Worm (Caenorhabditis elegans): ENCODE data around the gene B0034.2.

Gene B0034.2

DNA sequence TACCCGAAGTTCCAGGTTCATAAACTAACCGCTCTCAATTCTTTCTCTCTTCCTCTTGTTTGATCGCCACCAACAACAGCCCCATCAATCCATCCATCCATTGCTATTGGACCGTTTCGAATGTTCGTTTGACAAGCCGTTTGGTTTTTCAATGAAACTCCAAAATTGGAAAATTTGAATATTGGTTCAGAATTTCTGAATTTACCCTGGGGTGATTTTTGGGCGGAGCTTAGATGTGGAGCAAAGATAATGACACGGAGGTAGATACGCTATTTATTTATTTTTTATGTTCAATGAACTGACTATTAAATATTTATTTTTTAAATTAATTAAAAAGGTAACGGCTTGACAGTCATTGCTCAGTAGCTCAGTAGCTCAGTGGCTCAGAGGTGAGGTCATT, at the start of gene B0034.2:
B0034.2 (minus strand) TSS at position 101 of the 400 bp plus-strand sequence.
- no peak for TF ChIP-seq him-1 (tag; optimal IDR thresholded peaks at IDR 0.05)
- TF ChIP-seq dao-5 (tag; optimal IDR thresholded peaks at IDR 0.05), result no peak
- TF ChIP-seq W03F9.2 (tag; optimal IDR thresholded peaks at IDR 0.05), result no peak

DNA sequence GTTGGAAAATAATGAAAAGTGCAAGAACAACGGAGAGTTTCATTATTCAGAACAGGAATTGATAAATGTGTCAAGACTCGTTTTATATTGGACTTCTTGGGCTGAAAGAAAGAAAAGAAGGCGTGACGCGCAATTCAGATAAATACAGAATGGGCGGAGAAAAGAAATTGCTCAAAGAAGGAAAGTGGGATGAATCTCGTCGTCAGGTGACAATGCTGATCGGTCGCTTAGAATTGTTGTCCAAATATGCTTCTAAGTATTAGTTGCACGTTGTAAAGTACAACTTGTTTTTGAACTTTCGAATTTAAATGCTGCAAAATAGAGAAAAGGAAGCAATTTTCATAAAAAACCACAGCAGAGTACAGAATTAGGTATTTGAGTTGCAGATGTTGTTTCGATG, 46.5 kb upstream of the B0034.2 start, which contains the start of gene ins-3:
ins-3 (minus strand) TSS at position 101 of the 400 bp plus-strand sequence.
- TF ChIP-seq W03F9.2 (tag; optimal IDR thresholded peaks at IDR 0.05) (no peak), dao-5 (tag; optimal IDR thresholded peaks at IDR 0.05) (no peak), him-1 (tag; optimal IDR thresholded peaks at IDR 0.05) (no peak)

DNA sequence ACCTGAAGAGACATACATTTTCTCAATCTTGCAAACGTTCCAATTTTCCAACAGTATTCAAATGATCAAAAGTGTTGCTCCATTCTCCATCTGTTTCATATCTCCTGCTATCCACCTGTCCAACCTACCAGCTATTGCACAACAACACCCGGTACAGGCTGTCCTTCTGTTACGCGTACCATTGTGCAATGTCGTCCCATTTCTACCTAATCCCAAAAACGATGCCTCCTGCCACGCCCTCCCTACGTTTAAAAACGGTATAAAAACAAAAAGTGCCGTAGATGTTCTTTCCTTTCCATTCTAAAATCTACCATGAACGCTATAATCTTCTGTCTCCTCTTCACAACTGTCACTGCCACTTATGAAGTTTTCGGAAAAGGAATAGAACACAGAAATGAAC, 44.1 kb upstream of the B0034.2 start, which contains the start of gene ins-2:
ins-2 (plus strand) TSS at position 301 of the 400 bp plus-strand sequence.
- TF ChIP-seq him-1 (tag; optimal IDR thresholded peaks at IDR 0.05) (no peak), W03F9.2 (tag; optimal IDR thresholded peaks at IDR 0.05) (no peak), dao-5 (tag; optimal IDR thresholded peaks at IDR 0.05) (no peak)

DNA sequence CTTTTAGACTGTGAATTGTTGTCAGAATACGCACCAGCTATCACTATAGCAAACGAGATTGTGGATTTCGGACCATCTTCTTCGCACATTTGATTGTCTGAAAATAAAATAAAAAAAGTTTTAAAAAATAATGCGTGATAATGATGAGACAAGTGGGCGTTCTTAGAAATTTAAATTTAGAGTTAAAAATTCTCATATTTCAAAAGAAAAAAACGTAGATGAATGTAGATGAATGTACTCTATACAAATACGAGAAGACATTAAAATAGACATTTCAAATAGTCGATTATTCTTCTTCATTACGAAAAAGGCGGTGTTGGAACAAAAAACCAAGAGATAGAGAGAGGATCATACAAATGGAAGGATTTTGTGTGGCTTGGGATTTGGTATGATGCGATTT, 30.7 kb upstream of the B0034.2 start, which contains the start of gene B0034.5:
B0034.5 (minus strand) TSS at position 101 of the 400 bp plus-strand sequence.
- TF ChIP-seq dao-5 (tag; optimal IDR thresholded peaks at IDR 0.05), result no peak
- TF ChIP-seq W03F9.2 (tag; optimal IDR thresholded peaks at IDR 0.05), result no peak
- TF ChIP-seq him-1 (tag; optimal IDR thresholded peaks at IDR 0.05), result no peak

DNA sequence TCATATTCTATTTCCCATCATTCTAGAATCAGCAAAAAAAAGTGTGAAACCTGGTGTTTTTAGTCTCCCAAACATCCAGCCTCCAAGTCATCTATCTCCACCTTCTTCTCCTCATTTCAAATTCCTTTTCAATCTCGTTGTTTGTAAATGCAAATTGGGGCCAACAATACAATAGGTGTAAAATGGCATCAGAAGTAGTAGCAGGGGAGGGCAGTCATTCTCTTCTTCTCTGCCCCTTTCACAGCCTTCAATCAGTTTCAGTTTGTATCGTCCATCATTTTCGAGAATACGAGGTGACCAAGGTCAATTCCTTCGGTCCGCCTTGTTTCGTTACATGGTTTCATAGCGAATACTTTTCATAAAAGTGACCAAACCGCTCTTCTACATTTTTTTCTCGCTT, 25.1 kb upstream of the B0034.2 start, which contains the start of gene B0034.4:
B0034.4 (minus strand) TSS at position 229 of the 400 bp plus-strand sequence.
- no peak for TF ChIP-seq dao-5 (tag; optimal IDR thresholded peaks at IDR 0.05)
- TF ChIP-seq him-1 (tag; optimal IDR thresholded peaks at IDR 0.05), result no peak
- no peak for TF ChIP-seq W03F9.2 (tag; optimal IDR thresholded peaks at IDR 0.05)

DNA sequence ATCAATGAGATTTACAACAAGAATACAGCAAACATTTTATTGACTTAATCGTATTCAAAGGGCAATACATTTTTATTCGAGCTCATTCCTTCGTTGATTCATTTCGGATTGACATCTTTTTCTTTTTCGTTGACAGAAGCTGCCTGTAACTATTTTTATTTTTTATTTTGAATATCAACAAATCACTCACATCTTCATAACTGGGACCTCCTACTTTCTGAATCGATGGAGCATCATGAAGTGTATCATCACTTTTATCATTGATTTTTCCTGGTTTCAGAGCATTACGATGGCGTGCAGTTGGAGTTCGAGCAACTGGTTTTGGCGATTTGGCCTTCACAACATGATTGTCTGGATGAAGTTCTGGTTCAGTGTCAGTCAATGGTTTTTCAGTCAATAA, 23.9 kb upstream of the B0034.2 start, which contains the start of gene B0034.1:
B0034.1 (plus strand) TSS at position 301 of the 400 bp plus-strand sequence.
- TF ChIP-seq W03F9.2 (tag; optimal IDR thresholded peaks at IDR 0.05) (no peak), him-1 (tag; optimal IDR thresholded peaks at IDR 0.05) (no peak), dao-5 (tag; optimal IDR thresholded peaks at IDR 0.05) (no peak)

DNA sequence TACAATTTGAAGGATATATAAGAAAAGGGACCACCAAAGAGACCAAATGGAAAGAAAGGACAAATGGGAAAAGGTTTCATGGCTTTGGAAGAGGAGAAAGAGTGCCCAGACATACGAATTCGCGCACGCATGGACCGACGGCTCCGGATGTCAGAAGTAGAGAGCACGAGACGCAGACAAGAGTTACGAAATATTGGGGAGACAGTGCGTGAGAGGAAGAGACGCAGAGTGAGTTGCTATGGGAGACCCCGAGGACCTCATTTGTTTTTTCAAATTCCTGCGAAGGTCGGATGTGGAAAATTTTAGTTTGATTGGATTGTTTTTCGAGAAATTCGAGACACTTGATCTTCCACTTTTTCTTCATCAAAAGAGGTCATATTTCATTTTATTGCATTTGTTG, 22.5 kb upstream of the B0034.2 start:
- TF ChIP-seq him-1 (tag; optimal IDR thresholded peaks at IDR 0.05) (peak; percentile 18), dao-5 (tag; optimal IDR thresholded peaks at IDR 0.05) (no peak), W03F9.2 (tag; optimal IDR thresholded peaks at IDR 0.05) (no peak)

DNA sequence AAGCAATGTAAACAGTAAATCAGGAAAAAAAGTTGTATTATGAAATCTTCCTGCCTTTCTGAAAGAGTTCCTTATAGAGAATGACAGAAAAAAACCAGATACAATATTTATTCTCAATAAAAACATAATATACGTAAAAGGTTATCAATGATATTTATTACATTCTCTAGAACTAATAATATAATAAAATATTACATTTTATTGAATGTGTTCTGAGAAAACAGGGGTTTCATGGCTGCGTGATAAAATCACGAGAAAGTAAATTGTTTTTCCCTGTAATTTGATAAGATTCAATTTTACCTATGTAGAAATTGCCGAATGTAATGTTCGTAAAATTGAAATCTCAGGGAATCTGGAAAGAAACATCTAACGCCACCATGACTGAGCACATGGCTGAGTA, 20.8 kb upstream of the B0034.2 start:
- TF ChIP-seq dao-5 (tag; optimal IDR thresholded peaks at IDR 0.05) (no peak), him-1 (tag; optimal IDR thresholded peaks at IDR 0.05) (no peak), W03F9.2 (tag; optimal IDR thresholded peaks at IDR 0.05) (no peak)

DNA sequence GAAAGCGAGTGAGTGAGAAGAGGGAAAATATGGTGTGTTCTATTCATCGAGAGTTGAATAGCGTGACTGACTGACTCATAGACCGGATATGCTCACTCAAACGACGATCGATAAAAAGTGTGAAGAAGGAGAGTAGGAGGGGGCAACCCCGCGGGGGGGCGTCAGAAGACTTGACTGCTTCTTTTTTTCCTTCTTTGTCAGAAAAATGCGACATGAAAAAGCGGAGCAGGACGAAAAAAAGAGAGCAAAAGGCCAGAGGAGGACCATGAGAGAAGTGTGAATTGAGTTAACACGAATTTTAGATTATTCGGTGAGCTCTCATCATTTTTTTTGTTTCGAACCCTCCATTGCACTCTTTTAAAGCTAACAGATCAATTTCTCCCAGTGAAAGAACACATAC, 18.2 kb upstream of the B0034.2 start:
- no peak for TF ChIP-seq him-1 (tag; optimal IDR thresholded peaks at IDR 0.05)
- TF ChIP-seq W03F9.2 (tag; optimal IDR thresholded peaks at IDR 0.05), result no peak
- no peak for TF ChIP-seq dao-5 (tag; optimal IDR thresholded peaks at IDR 0.05)

DNA sequence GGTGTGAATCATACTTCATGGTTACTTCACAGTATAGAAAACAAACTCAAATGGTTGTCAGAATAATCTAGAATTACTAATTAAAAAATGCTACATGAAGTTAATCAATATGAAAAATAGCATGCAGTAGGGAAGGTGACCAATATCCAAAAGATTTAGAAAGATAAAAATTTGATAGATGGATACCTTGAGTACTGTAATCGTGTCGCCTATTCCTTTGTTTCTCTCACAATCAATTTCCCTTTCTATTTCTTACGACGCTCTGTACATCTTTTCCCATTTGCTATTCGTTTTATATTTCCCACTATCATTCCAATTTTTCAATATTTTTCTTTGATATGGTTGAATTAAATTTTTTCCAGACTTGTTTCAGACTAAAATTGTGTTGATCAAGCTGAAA, 17.1 kb upstream of the B0034.2 start, which contains the start of gene B0034.7:
B0034.7 (plus strand) TSS at position 301 of the 400 bp plus-strand sequence.
- no peak for TF ChIP-seq dao-5 (tag; optimal IDR thresholded peaks at IDR 0.05)
- TF ChIP-seq him-1 (tag; optimal IDR thresholded peaks at IDR 0.05), result no peak
- no peak for TF ChIP-seq W03F9.2 (tag; optimal IDR thresholded peaks at IDR 0.05)

DNA sequence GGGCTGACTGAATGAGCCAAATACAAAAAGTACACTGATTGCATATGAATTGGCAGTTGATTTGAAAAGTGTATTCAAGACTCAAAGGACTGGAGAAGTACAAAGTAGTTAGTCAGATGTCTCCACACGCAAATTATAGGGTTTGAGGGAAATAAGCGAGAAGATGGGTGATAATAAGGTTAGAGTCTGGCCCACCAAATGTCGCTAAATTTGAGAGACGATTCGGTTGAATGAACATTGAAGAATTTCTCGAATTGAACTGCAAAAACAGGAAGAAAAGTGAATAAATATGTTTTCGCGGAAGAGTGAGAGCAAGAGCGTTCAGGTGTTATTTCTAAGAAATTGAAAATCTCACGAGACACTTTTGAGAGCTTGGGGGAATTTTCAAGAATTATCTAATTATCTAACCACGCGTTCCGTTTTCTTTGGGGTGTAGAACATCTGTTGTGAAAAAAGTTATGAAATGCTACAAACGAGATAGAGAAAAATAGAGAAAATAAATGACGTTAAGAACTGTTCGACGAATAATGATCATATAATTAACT, 15.5 kb upstream of the B0034.2 start:
- TF ChIP-seq dao-5 (tag; optimal IDR thresholded peaks at IDR 0.05) (no peak), him-1 (tag; optimal IDR thresholded peaks at IDR 0.05) (no peak), W03F9.2 (tag; optimal IDR thresholded peaks at IDR 0.05) (no peak)

DNA sequence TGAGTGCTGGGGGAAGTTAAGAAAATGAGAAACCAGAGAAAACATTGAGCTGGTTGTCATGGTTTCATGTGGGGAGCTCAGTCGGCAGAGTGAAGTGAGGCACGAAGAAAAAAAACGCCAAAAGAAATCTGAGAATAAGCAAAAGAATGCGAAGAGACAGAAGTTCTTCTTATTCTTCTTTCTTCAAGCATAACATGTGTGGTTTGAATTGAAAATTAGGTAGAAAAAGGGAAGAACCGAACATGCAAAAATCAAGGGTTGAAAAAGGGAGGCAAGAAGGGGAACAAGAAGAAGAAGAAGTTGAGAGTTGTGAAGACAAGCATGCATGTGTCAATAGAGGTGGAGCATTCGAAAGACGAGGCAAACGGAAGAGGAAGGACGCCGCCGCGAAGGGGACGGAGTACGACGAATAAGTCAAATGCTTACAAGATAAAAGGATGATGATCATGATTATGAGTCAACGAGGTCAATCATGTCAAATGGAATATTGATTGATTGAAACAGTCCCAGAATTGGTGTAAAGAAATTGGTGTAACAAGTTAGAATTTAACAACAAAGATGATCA, 13.7 kb upstream of the B0034.2 start:
- TF ChIP-seq dao-5 (tag; optimal IDR thresholded peaks at IDR 0.05), result no peak
- TF ChIP-seq him-1 (tag; optimal IDR thresholded peaks at IDR 0.05), result no peak
- no peak for TF ChIP-seq W03F9.2 (tag; optimal IDR thresholded peaks at IDR 0.05)

DNA sequence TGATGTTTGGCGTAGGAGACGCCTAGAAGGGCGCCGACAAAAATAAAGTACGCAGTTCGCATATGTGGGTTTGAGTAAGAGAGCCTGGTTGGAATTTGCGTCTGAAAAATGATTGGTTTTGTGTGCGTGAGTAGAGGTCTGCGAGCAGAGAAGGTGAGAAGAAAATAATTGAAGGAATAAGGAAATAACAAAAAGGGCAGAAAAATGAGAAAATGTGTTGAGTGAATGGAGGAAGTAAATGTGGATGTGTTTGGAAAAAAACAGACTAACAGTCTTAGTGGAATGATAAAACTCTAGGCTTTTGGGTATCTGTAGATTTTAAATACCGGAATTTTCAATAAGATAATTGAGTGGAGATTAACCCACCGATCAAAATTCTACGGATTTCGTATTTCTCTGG, 12.4 kb upstream of the B0034.2 start, which contains the start of gene casy-1:
casy-1 (minus strand) TSS at position 101 of the 400 bp plus-strand sequence.
- TF ChIP-seq W03F9.2 (tag; optimal IDR thresholded peaks at IDR 0.05), result no peak
- TF ChIP-seq dao-5 (tag; optimal IDR thresholded peaks at IDR 0.05), result no peak
- no peak for TF ChIP-seq him-1 (tag; optimal IDR thresholded peaks at IDR 0.05)

DNA sequence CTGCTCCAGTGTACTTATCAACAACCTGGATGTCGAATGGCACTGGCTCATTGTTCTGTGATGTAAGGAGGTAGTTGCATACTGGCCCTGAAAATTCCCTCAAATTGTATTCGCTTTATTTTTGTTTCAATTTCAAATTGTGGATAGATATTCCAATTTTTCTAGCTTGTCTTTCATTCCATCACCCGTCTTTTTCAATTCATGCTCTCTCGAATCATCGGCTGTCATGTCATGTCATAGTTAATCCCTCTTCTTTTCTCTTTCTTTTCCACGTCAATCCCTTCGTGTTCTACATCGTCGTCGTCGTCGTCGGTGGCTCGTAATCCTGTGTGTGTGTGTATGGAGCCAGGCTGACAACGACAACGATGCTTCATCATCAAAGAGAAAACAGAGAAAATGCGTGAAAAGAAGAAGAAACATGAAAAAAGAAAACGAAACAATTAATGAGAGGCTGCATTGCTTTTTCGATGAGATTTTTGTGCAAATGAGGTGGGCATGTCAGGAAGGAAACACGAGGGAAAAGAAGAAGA, 11.5 kb upstream of the B0034.2 start:
- TF ChIP-seq W03F9.2 (tag; optimal IDR thresholded peaks at IDR 0.05) (no peak), him-1 (tag; optimal IDR thresholded peaks at IDR 0.05) (peak; percentile 6), dao-5 (tag; optimal IDR thresholded peaks at IDR 0.05) (no peak)

All from whole organism, L4/young adult.